Worm (Caenorhabditis elegans): Measurements from ENCODE around the gene C15H7.3.
A peak's percentile ranks its signal among the peaks of the same experiment; 100 is the strongest.

The C15H7.3 gene

ce11 chrIII:9617599-9618262 lies 34.0 kb downstream of the C15H7.3 start:
- TF ChIP-seq W03F9.2 (tag; optimal IDR thresholded peaks at IDR 0.05) (no peak), him-1 (tag; optimal IDR thresholded peaks at IDR 0.05) (no peak), dao-5 (tag; optimal IDR thresholded peaks at IDR 0.05) (no peak)

ce11 chrIII:9616933-9617332 lies 34.8 kb downstream of the C15H7.3 start:
- TF ChIP-seq W03F9.2 (tag; optimal IDR thresholded peaks at IDR 0.05), result peak; percentile 61
- no peak for TF ChIP-seq dao-5 (tag; optimal IDR thresholded peaks at IDR 0.05)
- no peak for TF ChIP-seq him-1 (tag; optimal IDR thresholded peaks at IDR 0.05)

- TF ChIP-seq W03F9.2 (tag; optimal IDR thresholded peaks at IDR 0.05), result no peak
- no peak for TF ChIP-seq dao-5 (tag; optimal IDR thresholded peaks at IDR 0.05)
Observed at ce11 chrIII:9616426-9616825, 35.3 kb downstream of the C15H7.3 start, which contains the start of gene hcp-3. Gene hcp-3, minus strand, starts transcription at chrIII:9616470.

- TF ChIP-seq him-1 (tag; optimal IDR thresholded peaks at IDR 0.05), result no peak
- no peak for TF ChIP-seq dao-5 (tag; optimal IDR thresholded peaks at IDR 0.05)
- no peak for TF ChIP-seq W03F9.2 (tag; optimal IDR thresholded peaks at IDR 0.05)
Observed at ce11 chrIII:9615114-9615513, 36.7 kb downstream of the C15H7.3 start.

- TF ChIP-seq him-1 (tag; optimal IDR thresholded peaks at IDR 0.05) (no peak), dao-5 (tag; optimal IDR thresholded peaks at IDR 0.05) (no peak), W03F9.2 (tag; optimal IDR thresholded peaks at IDR 0.05) (no peak)
Observed at ce11 chrIII:9614211-9614610, 37.6 kb downstream of the C15H7.3 start, which contains the start of the genes pri-1 and F58A4.6. Gene pri-1, minus strand, starts transcription at chrIII:9614281. Gene F58A4.6, plus strand, starts transcription at chrIII:9614482.

ce11 chrIII:9612097-9612496 lies 39.7 kb downstream of the C15H7.3 start, which contains the start of gene bbs-4:
Gene bbs-4, minus strand, starts transcription at chrIII:9612197.
- TF ChIP-seq dao-5 (tag; optimal IDR thresholded peaks at IDR 0.05), result no peak

- TF ChIP-seq him-1 (tag; optimal IDR thresholded peaks at IDR 0.05) (no peak), W03F9.2 (tag; optimal IDR thresholded peaks at IDR 0.05) (no peak), dao-5 (tag; optimal IDR thresholded peaks at IDR 0.05) (no peak)
Observed at ce11 chrIII:9608650-9609049, 43.1 kb downstream of the C15H7.3 start, which contains the start of gene clec-161. Gene clec-161, minus strand, starts transcription at chrIII:9608750.

ce11 chrIII:9600645-9601044 lies 51.1 kb downstream of the C15H7.3 start, which contains the start of gene F58A4.2:
Gene F58A4.2, minus strand, starts transcription at chrIII:9600745.
- TF ChIP-seq dao-5 (tag; optimal IDR thresholded peaks at IDR 0.05), result no peak
- no peak for TF ChIP-seq W03F9.2 (tag; optimal IDR thresholded peaks at IDR 0.05)
- no peak for TF ChIP-seq him-1 (tag; optimal IDR thresholded peaks at IDR 0.05)

Data from whole organism, L4/young adult.